Fruit fly (Drosophila melanogaster): Measurements from ENCODE around the gene CG5439.

The CG5439 gene

dm6 chr2L:13203437-13204137 lies 26.6 kb downstream of the CG5439 start, which contains the start of gene Pect (continued):
- peak; percentile 60 for TF ChIP-seq unc-4 (GFP tag; IDR thresholded peaks at IDR 0.05; ENCODE audit: partially characterized antibody)
- no peak for TF ChIP-seq CG7963 (GFP tag; IDR thresholded peaks at IDR 0.05; ENCODE audit: partially characterized antibody)
- no peak for TF ChIP-seq en (GFP tag; optimal IDR thresholded peaks at IDR 0.05)
- TF ChIP-seq nmo (GFP tag; optimal IDR thresholded peaks at IDR 0.05) = peak; percentile 73
- TF ChIP-seq Ada2b (GFP tag; IDR thresholded peaks at IDR 0.05) = no peak
- TF ChIP-seq CG9797 (GFP tag; optimal IDR thresholded peaks at IDR 0.05) = peak; percentile 80
- TF ChIP-seq CG1647 (GFP tag; optimal IDR thresholded peaks at IDR 0.05) = no peak
- TF ChIP-seq Deaf1 (tag; optimal IDR thresholded peaks at IDR 0.05) = peak; percentile 95
- 0 out of 2 replicates have a peak, but pooled peaks have one; percentile 12 for TF ChIP-seq MBD-R2 (GFP tag; IDR thresholded peaks at IDR 0.05)
- TF ChIP-seq pan (optimal IDR thresholded peaks at IDR 0.05) = no peak
- TF ChIP-seq pan (GFP tag; optimal IDR thresholded peaks at IDR 0.05 in 1 of 2, IDR thresholded peaks at IDR 0.05 in 1 of 2) = peak in 1 of 2 experiments; percentile 4
- no peak for TF ChIP-seq CG1024 (GFP tag; IDR thresholded peaks at IDR 0.05)
- peak; percentile 82 to 95 for TF ChIP-seq crp (GFP tag; optimal IDR thresholded peaks at IDR 0.05)
- TF ChIP-seq CG9932 (GFP tag; IDR thresholded peaks at IDR 0.05) = peak; percentile 38
- TF ChIP-seq D19B (GFP tag; optimal IDR thresholded peaks at IDR 0.05) = no peak
- peak; percentile 37 for TF ChIP-seq Hr3 (GFP tag; optimal IDR thresholded peaks at IDR 0.05)
- TF ChIP-seq Opbp (GFP tag; IDR thresholded peaks at IDR 0.05; ENCODE audit: partially characterized antibody) = peak; percentile 63; the same call in 2 of the 3 replicates
- TF ChIP-seq CG14014 (GFP tag; IDR thresholded peaks at IDR 0.05) = peak; percentile 19; the same call in 1 of the 2 replicates
- TF ChIP-seq trem (tag; optimal IDR thresholded peaks at IDR 0.05) = peak; percentile 25
- peak; percentile 5 for TF ChIP-seq pfk (GFP tag; optimal IDR thresholded peaks at IDR 0.05)
- TF ChIP-seq trh (GFP tag; optimal IDR thresholded peaks at IDR 0.05) = no peak
- no peak for TF ChIP-seq scrt (GFP tag; optimal IDR thresholded peaks at IDR 0.05)
- peak; percentile 11 for TF ChIP-seq CG12659 (GFP tag; optimal IDR thresholded peaks at IDR 0.05)
- peak; percentile 64 for TF ChIP-seq amos (GFP tag; IDR thresholded peaks at IDR 0.05; ENCODE audit: partially characterized antibody)
- peak; percentile 40; the same call in 1 of the 3 replicates for TF ChIP-seq vnd (GFP tag; IDR thresholded peaks at IDR 0.05; ENCODE audit: partially characterized antibody)
- peak; percentile 49 for TF ChIP-seq bbx (GFP tag; IDR thresholded peaks at IDR 0.05; ENCODE audit: partially characterized antibody)
- TF ChIP-seq fu2 (GFP tag; optimal IDR thresholded peaks at IDR 0.05) = no peak
- peak; percentile 65 for TF ChIP-seq Jarid2 (GFP tag; optimal IDR thresholded peaks at IDR 0.05)
- peak; percentile 50 for TF ChIP-seq Dref (GFP tag; IDR thresholded peaks at IDR 0.05)
- peak; percentile 79 for TF ChIP-seq Med (GFP tag)
- TF ChIP-seq Dll (GFP tag; IDR thresholded peaks at IDR 0.05; ENCODE audit: partially characterized antibody) = peak; percentile 62; the same call in 2 of the 4 replicates
- no peak for TF ChIP-seq CG4282 (GFP tag; optimal IDR thresholded peaks at IDR 0.05)
- peak; percentile 77 for TF ChIP-seq z (GFP tag; IDR thresholded peaks at IDR 0.05)
- TF ChIP-seq Ptx1 (GFP tag; IDR thresholded peaks at IDR 0.05) = peak; percentile 60
- no peak for TF ChIP-seq CG14441 (GFP tag; IDR thresholded peaks at IDR 0.05)
- 0 out of 2 replicates have a peak, but pooled peaks have one; percentile 28 for TF ChIP-seq CG3847 (GFP tag; IDR thresholded peaks at IDR 0.05)
- peak; percentile 11 for TF ChIP-seq CG17186 (GFP tag; optimal IDR thresholded peaks at IDR 0.05)
- peak; percentile 55; the same call in 1 of the 2 replicates for TF ChIP-seq sob (GFP tag; IDR thresholded peaks at IDR 0.05)
- TF ChIP-seq sna (GFP tag; IDR thresholded peaks at IDR 0.05; ENCODE audit: partially characterized antibody) = 0 out of 2 replicates have a peak, but pooled peaks have one; percentile 35
- TF ChIP-seq CG6854 (GFP tag; optimal IDR thresholded peaks at IDR 0.05) = no peak
- TF ChIP-seq CrebB (tag; optimal IDR thresholded peaks at IDR 0.05) = peak; percentile 42
- 0 out of 2 replicates have a peak, but pooled peaks have one; percentile 6 for TF ChIP-seq E2f2 (GFP tag; IDR thresholded peaks at IDR 0.05)
- peak; percentile 89; the same call in 3 of the 4 replicates for TF ChIP-seq chinmo (GFP tag; IDR thresholded peaks at IDR 0.05; ENCODE audit: partially characterized antibody)
- TF ChIP-seq ranshi (GFP tag; IDR thresholded peaks at IDR 0.05) = peak; percentile 42; the same call in 1 of the 2 replicates
- TF ChIP-seq az2 (GFP tag; optimal IDR thresholded peaks at IDR 0.05) = no peak
- peak; percentile 19; the same call in 1 of the 2 replicates for TF ChIP-seq Xrp1 (GFP tag; IDR thresholded peaks at IDR 0.05)
- TF ChIP-seq CG34422 (GFP tag; IDR thresholded peaks at IDR 0.05) = peak; percentile 15; the same call in 1 of the 3 replicates
- TF ChIP-seq lbe (GFP tag; optimal IDR thresholded peaks at IDR 0.05) = no peak
